Fruit fly (Drosophila melanogaster): ENCODE data around the gene CG7320.

Gene CG7320

DNA sequence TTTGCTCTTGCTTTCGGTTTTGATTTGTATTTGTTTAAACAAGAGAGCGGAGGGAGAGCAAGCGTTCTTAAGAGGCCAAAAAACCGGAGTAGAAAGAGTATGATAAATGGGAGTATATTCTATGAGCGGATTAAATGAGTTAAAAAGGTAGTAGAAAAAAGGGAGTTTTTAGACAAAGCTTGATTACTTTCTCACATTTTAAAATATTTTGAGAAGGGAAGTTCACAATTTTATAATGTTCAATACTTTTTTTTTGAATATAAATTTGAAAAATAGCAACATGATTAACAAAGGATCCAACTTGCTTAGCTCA is 15.0 kb upstream of the CG7320 start:
- TF ChIP-seq noc (tag; optimal IDR thresholded peaks at IDR 0.05): no peak

DNA sequence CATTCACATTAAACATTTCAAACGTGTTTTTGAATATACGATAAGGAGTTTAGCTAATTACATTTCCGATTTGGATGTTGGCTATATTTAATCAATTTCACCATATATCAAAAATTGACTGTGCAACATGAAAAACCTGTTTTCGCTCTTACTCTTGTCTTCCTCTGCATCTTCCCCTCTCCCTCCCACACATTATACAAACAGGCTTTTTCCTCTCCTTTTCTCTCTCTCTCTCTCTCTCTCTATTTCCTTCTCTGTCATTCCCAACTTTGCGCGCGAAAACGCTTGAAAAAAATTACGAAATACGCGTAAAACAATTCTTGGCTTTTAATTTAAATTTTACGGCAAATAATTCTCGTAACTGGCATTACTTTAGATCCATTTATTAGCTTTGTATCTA is 14.5 kb upstream of the CG7320 start:
- TF ChIP-seq noc (tag; optimal IDR thresholded peaks at IDR 0.05): no peak

DNA sequence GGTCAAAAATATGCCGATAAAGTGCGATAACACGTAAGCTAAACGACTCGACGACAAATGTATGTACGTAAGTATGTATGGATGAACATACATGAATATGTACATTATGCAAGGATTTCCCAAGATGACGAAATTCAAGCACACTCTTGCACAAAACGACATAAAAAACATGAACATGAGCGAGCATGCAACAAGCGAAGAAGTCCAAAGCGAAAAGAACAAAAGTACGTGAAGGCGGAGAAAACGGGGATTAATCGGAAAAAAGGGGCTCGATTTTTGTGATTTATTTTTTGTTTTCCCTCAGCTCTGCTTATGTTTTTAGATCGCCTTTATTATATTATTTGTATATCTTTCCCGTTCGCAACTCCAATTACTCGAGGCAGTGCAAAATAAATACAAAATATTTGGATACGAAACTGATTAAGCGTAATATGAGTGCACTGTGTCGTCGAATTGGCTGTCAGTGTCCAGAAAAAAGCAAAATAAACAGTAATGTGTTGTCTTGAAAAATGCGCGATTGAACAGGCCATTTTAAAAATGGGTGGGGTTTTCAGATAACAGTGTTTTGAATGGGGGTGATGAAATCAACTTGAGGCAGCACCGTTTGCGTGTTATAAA is 13.7 kb upstream of the CG7320 start:
- TF ChIP-seq noc (tag; optimal IDR thresholded peaks at IDR 0.05): no peak

DNA sequence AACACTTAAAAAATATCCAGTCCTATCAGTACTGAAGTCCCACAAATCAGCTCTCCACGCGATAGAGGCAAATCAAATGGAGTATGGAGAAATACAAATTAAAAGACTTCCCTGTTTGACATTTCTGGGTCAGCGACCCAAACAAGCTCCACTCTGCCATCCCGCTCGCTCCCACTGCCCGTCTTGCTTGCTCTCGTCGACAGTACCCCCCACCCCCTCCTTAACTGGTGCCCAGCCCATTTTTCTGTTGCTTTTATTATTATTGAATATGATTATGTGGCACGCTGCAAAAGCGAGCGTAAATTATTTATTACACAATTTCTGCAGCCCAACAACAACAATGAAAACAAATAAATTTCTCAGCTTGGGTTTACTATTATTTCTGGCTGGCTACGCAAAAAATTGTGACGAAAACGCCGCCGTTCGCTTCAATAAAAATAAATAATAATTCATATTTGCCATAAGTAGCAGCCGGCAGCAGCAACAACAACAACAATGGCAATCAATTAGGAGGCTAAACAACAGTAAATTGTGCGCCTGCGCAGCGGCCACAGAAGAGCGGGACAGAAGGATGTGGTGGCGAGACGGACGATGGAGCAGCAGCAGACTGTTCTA is 12.7 kb upstream of the CG7320 start:
- no peak for TF ChIP-seq noc (tag; optimal IDR thresholded peaks at IDR 0.05)

DNA sequence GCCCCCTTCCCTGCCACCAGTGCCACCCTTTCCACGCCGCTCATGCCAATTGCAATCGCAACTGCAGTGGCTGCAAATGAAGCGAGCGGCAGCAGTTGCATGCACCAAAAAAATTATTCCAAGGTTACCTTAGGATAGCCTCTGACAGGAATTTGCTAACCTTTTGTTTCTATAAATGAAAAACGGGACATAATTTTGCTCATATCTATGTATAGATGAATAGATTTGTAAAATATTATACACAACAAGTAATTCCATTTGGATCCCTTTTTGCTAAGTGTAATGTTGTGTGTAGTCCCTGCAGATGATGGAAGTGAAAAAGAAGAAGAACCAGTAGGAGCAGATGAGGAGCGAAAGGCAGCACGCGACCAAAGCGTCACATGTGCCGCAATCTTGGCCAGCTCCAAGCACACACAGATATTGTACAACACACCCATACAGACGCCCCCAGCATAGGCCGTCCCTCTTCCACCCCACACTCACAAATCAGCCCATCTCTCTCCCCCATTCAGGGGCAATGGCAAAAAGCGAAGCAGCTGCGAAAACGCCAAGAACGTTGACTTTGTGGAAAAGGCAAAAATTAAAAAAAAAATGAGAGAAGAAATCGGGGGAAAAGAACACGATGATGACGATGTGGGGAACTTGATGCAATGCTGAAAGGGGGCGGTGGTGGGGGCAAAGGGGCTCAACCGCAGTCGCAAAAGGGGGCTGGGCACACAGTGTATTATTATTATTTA is 10.6 kb upstream of the CG7320 start:
- no peak for TF ChIP-seq noc (tag; optimal IDR thresholded peaks at IDR 0.05)

DNA sequence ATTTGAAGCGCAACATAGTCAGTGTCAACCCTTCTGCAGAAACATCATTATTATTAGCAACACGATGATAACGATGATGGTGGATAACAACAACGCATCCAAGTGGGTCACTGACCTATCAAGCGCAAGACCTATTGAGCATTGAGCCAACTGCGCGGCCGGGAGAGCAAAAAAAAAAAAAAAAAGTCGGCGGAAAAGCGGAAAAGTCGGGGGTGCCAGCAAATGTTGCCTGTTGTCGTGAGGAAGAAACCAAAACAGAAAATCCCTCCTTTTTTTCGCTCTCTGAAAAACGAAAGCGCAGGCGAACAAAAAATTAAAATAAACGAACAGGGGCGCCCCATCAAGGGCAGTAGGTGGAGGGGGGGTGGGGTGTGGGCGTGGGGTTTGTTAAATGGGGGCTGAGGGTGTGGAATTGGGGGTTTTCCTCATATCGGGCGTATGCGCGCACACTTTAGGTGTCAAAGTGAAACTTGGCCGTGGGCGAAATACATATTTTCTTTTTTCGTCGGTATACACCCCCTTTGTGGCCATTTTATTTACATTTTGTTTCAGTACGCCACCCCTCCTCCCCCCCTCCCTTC is 9.6 kb upstream of the CG7320 start:
- no peak for TF ChIP-seq noc (tag; optimal IDR thresholded peaks at IDR 0.05)

DNA sequence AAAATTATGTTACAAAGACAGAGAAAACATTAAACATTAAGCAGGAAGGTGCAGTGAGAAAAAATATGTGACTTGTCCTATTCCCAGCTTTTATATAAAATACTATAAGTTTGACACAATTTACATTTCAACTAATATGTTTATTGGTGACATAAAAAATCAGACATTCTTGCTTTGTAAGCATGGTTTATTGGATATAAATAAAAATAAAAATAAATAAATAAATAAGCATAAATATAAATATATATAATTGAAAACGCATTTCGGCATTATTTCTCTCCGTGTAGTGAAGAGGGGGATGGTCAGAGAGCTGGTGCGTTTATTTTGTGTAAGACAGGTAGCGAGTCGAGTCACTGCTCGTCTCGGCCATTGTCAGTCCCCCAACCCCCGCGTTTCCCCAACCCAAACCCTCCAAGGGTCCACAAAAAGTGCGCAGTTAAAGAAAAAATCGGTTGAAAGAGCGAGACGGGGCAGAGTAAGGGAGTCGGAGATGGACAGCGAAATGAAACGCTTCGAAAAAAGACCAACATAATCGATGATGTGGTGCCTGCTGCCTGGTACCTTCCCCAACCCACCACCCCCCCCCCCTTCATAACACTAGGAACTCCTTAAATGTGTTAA is 8.3 kb upstream of the CG7320 start:
- TF ChIP-seq noc (tag; optimal IDR thresholded peaks at IDR 0.05): peak; percentile 71

DNA sequence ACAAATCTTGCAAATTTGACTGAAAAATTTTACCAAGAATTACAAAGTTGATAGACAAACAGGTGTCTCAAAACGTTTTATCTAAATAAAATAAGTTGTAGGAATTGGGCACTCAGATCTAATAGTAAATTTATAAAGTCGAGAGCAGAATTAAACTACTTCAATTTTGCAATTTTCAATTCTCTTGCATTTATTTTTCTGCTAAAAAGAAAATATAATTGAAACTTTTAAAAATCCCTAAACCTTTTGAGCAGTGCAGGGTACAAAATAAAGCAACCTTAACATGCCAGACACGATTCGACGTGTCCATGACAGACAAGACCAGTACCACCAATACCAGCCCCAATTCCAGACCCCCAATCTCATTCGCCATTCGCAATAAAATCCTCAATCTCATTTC is 7.7 kb upstream of the CG7320 start:
- no peak for TF ChIP-seq noc (tag; optimal IDR thresholded peaks at IDR 0.05)

DNA sequence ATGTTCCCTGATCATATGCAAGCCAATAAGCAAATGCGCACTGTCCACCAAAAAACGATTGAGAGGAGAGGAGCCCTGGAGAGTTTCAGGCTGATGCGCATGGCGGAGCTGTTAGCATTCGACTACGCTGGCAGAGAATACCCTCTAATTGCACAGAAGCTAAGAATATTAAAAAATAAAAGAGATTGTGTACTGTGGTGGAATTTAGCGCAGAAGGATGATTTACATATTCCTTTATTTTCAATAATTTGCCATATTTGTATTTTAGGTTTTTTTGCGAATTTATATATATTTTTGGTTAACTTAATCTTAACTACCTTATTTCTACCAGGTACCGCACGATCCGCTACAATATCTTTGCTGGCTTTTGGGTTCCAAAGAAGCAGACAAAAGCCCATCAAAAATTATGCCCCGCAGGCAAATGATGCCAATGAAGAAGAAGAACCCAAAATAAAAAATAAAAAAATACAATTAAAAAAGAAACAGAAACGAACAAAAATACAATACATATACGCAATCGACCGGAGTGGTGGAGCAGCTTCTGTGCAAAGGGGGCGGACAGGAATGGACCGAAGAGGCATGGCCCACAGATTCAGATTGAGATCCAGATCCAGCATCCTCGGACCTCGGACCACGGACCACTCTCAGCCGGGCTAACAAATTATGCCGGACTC is 6.8 kb upstream of the CG7320 start:
- TF ChIP-seq noc (tag; optimal IDR thresholded peaks at IDR 0.05): peak; percentile 6

DNA sequence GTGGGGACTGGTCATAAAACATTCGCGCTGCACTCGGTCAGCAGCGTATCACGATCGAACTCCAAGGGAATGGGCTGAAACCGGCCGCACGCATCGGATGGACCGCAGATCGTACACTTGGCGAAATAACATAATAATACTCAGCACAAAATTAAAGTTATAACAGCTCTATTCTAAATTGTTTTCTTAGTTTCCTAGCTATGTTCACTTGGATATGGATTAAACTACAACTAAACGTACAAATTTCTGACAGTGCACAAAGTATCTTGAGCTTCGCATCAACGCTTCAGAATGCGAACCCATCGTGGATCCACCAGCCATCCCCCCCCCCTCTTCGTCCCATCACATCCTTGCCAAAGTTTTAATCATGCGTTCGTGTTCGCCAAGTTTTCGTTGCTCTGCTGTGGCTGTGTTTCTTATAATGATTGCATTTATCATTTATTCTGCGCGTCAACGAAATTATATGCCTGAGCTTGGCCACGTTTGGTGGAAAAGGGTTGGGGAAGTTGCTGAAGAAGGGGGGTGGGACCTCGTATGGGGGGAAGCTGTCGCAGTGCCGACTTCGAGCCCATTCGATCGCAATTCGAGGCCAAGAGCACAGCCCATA is 6.2 kb upstream of the CG7320 start:
- TF ChIP-seq noc (tag; optimal IDR thresholded peaks at IDR 0.05): no peak

DNA sequence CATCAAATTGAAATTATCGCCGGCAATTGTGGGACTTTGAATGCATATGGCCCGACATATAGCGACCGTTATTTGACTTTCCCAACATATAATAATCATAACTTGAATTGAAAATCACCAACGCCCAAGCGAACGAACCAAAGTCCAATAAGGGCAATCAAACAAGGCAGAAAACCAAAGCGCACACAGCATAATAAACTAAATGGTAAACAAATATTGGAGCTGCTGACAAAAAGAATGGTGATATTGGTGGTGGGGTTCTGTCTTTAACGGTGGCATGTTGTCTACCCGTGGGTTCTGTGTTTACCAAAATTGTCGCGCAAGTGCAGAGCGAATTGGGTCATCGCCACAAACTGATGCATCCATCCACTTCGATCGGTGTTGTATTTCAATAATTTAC is 3.1 kb upstream of the CG7320 start:
- no peak for TF ChIP-seq noc (tag; optimal IDR thresholded peaks at IDR 0.05)

DNA sequence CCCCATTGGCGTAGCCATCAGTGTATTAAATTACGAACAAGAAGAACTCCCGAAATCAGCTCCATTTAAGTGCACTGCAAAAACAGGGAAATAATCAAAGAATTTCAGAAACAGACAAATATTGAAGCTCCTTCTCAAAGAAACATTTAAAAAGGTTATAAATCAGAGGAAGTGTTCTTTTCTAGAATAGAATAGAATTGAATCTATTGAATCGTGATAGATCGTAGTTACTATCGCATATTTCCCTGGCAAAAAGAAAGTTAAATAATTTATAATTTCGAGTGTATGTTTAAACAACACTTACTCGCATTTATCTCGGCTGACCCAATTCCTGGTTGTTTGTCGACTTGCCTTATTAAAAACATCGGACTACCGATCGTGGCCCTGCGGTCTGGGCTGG is 2.5 kb upstream of the CG7320 start:
- no peak for TF ChIP-seq noc (tag; optimal IDR thresholded peaks at IDR 0.05)

DNA sequence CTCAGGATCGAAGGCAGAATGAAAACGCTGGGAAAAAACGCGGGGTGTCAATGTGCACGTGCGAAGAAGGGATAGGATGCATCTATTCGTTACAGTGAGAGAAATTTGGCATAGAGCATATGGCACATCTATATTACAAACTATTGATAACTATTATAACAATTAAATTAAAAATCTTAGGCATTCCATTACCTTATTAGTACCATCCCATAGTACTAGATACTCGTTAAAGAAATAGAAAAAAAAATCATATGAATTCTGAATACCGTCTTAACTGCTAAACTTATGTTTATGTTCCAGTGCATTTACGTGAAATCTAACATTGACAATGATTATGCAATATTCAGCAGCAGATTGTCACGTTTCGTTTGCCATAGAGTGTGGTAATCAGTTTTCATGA is 1.1 kb upstream of the CG7320 start:
- TF ChIP-seq noc (tag; optimal IDR thresholded peaks at IDR 0.05): no peak

DNA sequence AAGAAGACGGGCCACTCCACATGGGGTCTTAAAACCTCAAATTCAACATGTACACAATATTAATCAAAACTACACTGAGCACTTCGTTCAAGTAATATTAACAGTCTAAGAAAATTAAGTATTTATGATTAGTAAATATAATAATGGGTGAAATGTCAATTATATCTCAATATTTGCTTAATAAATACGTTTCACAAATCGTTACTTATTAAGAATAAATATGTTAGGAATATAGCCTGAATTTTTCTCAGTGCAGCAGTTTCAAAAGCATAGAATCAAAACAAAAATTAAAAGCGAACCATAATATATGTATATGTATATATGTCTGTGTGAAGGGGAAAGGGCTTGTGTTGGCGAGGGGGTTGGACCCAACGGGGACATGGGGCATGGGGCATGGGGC is 2.7 kb downstream of the CG7320 start:
- TF ChIP-seq noc (tag; optimal IDR thresholded peaks at IDR 0.05): peak; percentile 3

DNA sequence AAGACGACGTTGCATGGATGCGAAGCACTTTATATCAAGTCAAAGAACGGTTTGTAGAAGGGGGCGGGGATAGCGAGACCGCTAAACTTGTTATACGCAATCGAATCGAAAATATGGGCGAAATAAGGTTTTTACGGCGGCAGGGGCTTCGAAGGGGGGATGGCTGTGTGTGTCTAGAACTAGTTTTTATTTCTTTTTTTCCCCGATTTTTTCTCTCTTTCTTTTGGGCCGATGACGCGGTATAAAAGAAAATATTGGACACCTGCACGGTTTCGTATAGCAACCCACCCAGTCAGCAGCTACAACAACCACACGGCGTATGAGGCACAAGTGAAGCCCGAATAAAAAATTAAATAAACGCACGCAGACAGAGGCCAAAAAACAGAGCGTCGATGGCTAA is 3.1 kb downstream of the CG7320 start:
- TF ChIP-seq noc (tag; optimal IDR thresholded peaks at IDR 0.05): no peak

DNA sequence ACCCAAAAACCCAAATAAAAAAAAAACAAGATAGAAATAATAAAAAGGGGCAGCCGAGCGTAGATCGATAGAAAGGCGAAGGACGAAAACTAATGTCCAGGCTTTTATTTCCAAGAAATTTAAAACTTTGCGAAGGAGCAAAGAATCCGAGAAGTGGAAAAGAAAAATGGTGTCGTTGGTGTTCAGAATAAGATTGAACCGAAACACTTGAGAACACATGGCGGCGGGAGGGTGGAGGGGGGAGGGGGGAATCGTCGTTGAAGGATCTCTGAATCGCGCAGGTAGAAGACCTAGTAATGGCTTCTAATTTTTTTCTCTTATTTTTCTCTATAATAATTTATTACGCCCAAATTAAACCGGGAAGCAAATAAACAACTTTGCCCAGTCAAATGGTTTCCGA is 4.2 kb downstream of the CG7320 start:
- TF ChIP-seq noc (tag; optimal IDR thresholded peaks at IDR 0.05): no peak
